Worm (Caenorhabditis elegans): ENCODE data around the gene K02E7.12.

Gene K02E7.12

ce11 chrII:1101413-1101812 lies 30.4 kb downstream of the K02E7.12 start (continued):
- TF ChIP-seq lin-39 (tag; optimal IDR thresholded peaks at IDR 0.05) (no peak), daf-16 (GFP tag; optimal IDR thresholded peaks at IDR 0.05) (no peak), daf-16 (tag; optimal IDR thresholded peaks at IDR 0.05) (peak; percentile 51), unc-62 (GFP tag; optimal IDR thresholded peaks at IDR 0.05 in 1 of 2) (no peak), unc-62 (tag; optimal IDR thresholded peaks at IDR 0.05) (no peak), lin-13 (GFP tag; optimal IDR thresholded peaks at IDR 0.05) (no peak), nhr-41 (GFP tag; IDR thresholded peaks at IDR 0.05) (no peak), nhr-77 (tag; optimal IDR thresholded peaks at IDR 0.05) (peak; percentile 10), nhr-111 (GFP tag; optimal IDR thresholded peaks at IDR 0.05) (no peak), dpl-1 (GFP tag; optimal IDR thresholded peaks at IDR 0.05) (no peak), pqm-1 (tag; optimal IDR thresholded peaks at IDR 0.05) (peak; percentile 76), egl-27 (tag; optimal IDR thresholded peaks at IDR 0.05) (no peak), gei-8 (GFP tag; optimal IDR thresholded peaks at IDR 0.05) (no peak), R02D3.7 (tag; optimal IDR thresholded peaks at IDR 0.05) (no peak), ama-1 (optimal IDR thresholded peaks at IDR 0.05) (no peak), nhr-76 (tag; optimal IDR thresholded peaks at IDR 0.05) (no peak), ztf-11 (tag; optimal IDR thresholded peaks at IDR 0.05) (no peak), aly-2 (tag; optimal IDR thresholded peaks at IDR 0.05) (no peak), mes-2 (tag; optimal IDR thresholded peaks at IDR 0.05; ENCODE audit: poor library complexity, severe bottlenecking) (no peak), unc-130 (GFP tag; optimal IDR thresholded peaks at IDR 0.05) (no peak)

- TF ChIP-seq ztf-11 (tag; optimal IDR thresholded peaks at IDR 0.05) (no peak), lin-38 (GFP tag; IDR thresholded peaks at IDR 0.05) (0 out of 2 replicates have a peak, but pooled peaks have one; percentile 18)
These were observed 31.2 kb downstream of the K02E7.12 start for ce11 chrII:1102209-1102608.

ce11 chrII:1103484-1104100 lies 32.6 kb downstream of the K02E7.12 start:
- peak; percentile 94 for TF ChIP-seq dve-1 (tag; optimal IDR thresholded peaks at IDR 0.05; ENCODE audit: insufficient read depth)
- TF ChIP-seq unc-130 (GFP tag; optimal IDR thresholded peaks at IDR 0.05): no peak
- peak; percentile 31 for TF ChIP-seq nhr-48 (tag; optimal IDR thresholded peaks at IDR 0.05)
- peak; percentile 100 for TF ChIP-seq pqm-1 (tag; optimal IDR thresholded peaks at IDR 0.05)
- TF ChIP-seq mes-2 (tag; optimal IDR thresholded peaks at IDR 0.05; ENCODE audit: poor library complexity, severe bottlenecking): peak; percentile 33
- TF ChIP-seq unc-62 (GFP tag; optimal IDR thresholded peaks at IDR 0.05 in 1 of 2): peak in 1 of 2 experiments; percentile 23
- TF ChIP-seq unc-62 (tag; optimal IDR thresholded peaks at IDR 0.05): no peak
- 0 out of 2 replicates have a peak, but pooled peaks have one; percentile 30 for TF ChIP-seq saeg-2 (GFP tag; IDR thresholded peaks at IDR 0.05)
- TF ChIP-seq jun-1 (tag; optimal IDR thresholded peaks at IDR 0.05): peak; percentile 50
- no peak for TF ChIP-seq nhr-111 (GFP tag; optimal IDR thresholded peaks at IDR 0.05)
- TF ChIP-seq ceh-20 (GFP tag; IDR thresholded peaks at IDR 0.05): 0 out of 2 replicates have a peak, but pooled peaks have one; percentile 19
- TF ChIP-seq dmd-6 (GFP tag; IDR thresholded peaks at IDR 0.05): peak; percentile 99
- peak in 1 of 2 experiments; percentile 54 for TF ChIP-seq lsy-2 (tag; optimal IDR thresholded peaks at IDR 0.05)
- TF ChIP-seq ceh-32 (tag; optimal IDR thresholded peaks at IDR 0.05; ENCODE audit: poor library complexity): no peak
- peak; percentile 99 for TF ChIP-seq nhr-28 (tag; optimal IDR thresholded peaks at IDR 0.05)
- peak; percentile 93 for TF ChIP-seq hlh-11 (tag; optimal IDR thresholded peaks at IDR 0.05)
- peak; percentile 99 for TF ChIP-seq lin-1 (GFP tag; IDR thresholded peaks at IDR 0.05)
- peak; percentile 71 for TF ChIP-seq cey-2 (tag; optimal IDR thresholded peaks at IDR 0.05; ENCODE audit: borderline replicate concordance, insufficient read depth)
- no peak for TF ChIP-seq zfp-2 (tag; optimal IDR thresholded peaks at IDR 0.05)
- TF ChIP-seq mep-1 (tag; optimal IDR thresholded peaks at IDR 0.05): peak; percentile 16
- no peak for TF ChIP-seq egl-43 (GFP tag; IDR thresholded peaks at IDR 0.05)
- peak in 1 of 2 experiments; percentile 37 for TF ChIP-seq mdl-1 (tag; optimal IDR thresholded peaks at IDR 0.05)
- TF ChIP-seq dpl-1 (GFP tag; optimal IDR thresholded peaks at IDR 0.05): no peak
- peak in 1 of 2 experiments; percentile 55 for TF ChIP-seq daf-16 (GFP tag; optimal IDR thresholded peaks at IDR 0.05)
- peak; percentile 96 for TF ChIP-seq daf-16 (tag; optimal IDR thresholded peaks at IDR 0.05)
- no peak for TF ChIP-seq vab-7 (GFP tag; IDR thresholded peaks at IDR 0.05)
- peak; percentile 97 for TF ChIP-seq tra-1 (GFP tag; IDR thresholded peaks at IDR 0.05)
- TF ChIP-seq F26F4.8 (GFP tag; conservative IDR thresholded peaks at IDR 0.05): no peak
- TF ChIP-seq php-3 (GFP tag; IDR thresholded peaks at IDR 0.05): peak; percentile 97
- peak; percentile 95 for TF ChIP-seq nhr-77 (tag; optimal IDR thresholded peaks at IDR 0.05)
- peak; percentile 74 for TF ChIP-seq pha-4 (GFP tag; IDR thresholded peaks at IDR 0.05)
- no peak for TF ChIP-seq pha-4 (tag; optimal IDR thresholded peaks at IDR 0.05)
- 0 out of 2 replicates have a peak, but pooled peaks have one; percentile 59 for TF ChIP-seq nhr-41 (GFP tag; IDR thresholded peaks at IDR 0.05)
- TF ChIP-seq nhr-102 (tag; optimal IDR thresholded peaks at IDR 0.05): peak; percentile 87

Data from whole organism, L4 larva.